Fruit fly (Drosophila melanogaster): ENCODE results near the gene CG7778.

CG7778 gene

DNA sequence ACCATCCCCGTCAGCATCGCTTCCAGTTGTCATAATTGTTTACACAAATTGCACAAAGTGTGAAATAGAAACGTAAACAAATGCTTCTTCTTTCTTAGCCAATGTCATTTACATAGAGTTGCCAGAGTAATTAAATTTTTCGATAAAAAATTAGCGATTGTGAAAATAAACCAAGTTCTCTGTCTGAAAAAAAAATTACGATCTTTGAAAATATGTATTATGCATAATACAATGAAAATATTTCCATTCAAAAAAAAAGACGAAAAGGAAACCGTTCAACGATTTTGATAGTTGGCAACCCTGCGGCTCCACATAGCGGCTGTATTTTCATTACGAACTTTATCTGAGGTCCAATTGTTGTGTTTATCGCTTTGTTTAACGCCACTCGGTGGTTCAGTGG lies 35.3 kb upstream of the CG7778 start, which contains the start of the genes CG7810 and CG7806 (continued):
- peak; percentile 88 to 89 for TF ChIP-seq Pdp1 (GFP tag; optimal IDR thresholded peaks at IDR 0.05)
- peak; percentile 72 for TF ChIP-seq Bdp1 (GFP tag; optimal IDR thresholded peaks at IDR 0.05)
- TF ChIP-seq CTCF (GFP tag; optimal IDR thresholded peaks at IDR 0.05): peak; percentile 49
- TF ChIP-seq Taf1 (GFP tag; IDR thresholded peaks at IDR 0.05): peak; percentile 72
- TF ChIP-seq Gsc (GFP tag; IDR thresholded peaks at IDR 0.05): no peak
- TF ChIP-seq Lpt (GFP tag; optimal IDR thresholded peaks at IDR 0.05): no peak
- peak; percentile 89 for TF ChIP-seq CG16779 (GFP tag; IDR thresholded peaks at IDR 0.05)
- peak; percentile 81 for TF ChIP-seq kay (GFP tag; optimal IDR thresholded peaks at IDR 0.05)
- TF ChIP-seq Mad (GFP tag; optimal IDR thresholded peaks at IDR 0.05): peak; percentile 86
- peak; percentile 16 for TF ChIP-seq Neu2 (GFP tag; optimal IDR thresholded peaks at IDR 0.05; ENCODE audit: borderline replicate concordance)
- TF ChIP-seq B-H2 (GFP tag; optimal IDR thresholded peaks at IDR 0.05): peak; percentile 90
- peak; percentile 93 for TF ChIP-seq CG10366 (GFP tag; IDR thresholded peaks at IDR 0.05)
- TF ChIP-seq Oaz (GFP tag; IDR thresholded peaks at IDR 0.05): peak; percentile 71
- peak; percentile 69 for TF ChIP-seq Hand (GFP tag; optimal IDR thresholded peaks at IDR 0.05)
- TF ChIP-seq hkb (optimal IDR thresholded peaks at IDR 0.05): no peak
- TF ChIP-seq hkb (GFP tag; IDR thresholded peaks at IDR 0.05): peak; percentile 95
- TF ChIP-seq Nf-YC (tag; optimal IDR thresholded peaks at IDR 0.05): peak; percentile 78
- TF ChIP-seq CG2120 (GFP tag; optimal IDR thresholded peaks at IDR 0.05): peak; percentile 95
- TF ChIP-seq salm (tag; optimal IDR thresholded peaks at IDR 0.05): peak; percentile 89
- TF ChIP-seq al (GFP tag; IDR thresholded peaks at IDR 0.05): peak; percentile 83
- peak; percentile 87 for TF ChIP-seq Side (GFP tag; optimal IDR thresholded peaks at IDR 0.05)
- peak; percentile 47; the same call in 1 of the 3 replicates for TF ChIP-seq CG34224 (GFP tag; IDR thresholded peaks at IDR 0.05; ENCODE audit: partially characterized antibody)
- TF ChIP-seq Xbp1 (GFP tag; optimal IDR thresholded peaks at IDR 0.05): peak; percentile 90
- peak; percentile 88 for TF ChIP-seq chm (GFP tag; IDR thresholded peaks at IDR 0.05)
- TF ChIP-seq NFAT (GFP tag; IDR thresholded peaks at IDR 0.05): peak; percentile 70; the same call in 1 of the 2 replicates
- no peak for TF ChIP-seq CG42726 (GFP tag; IDR thresholded peaks at IDR 0.05; ENCODE audit: partially characterized antibody)
- no peak for TF ChIP-seq CG7963 (GFP tag; IDR thresholded peaks at IDR 0.05; ENCODE audit: partially characterized antibody)
- TF ChIP-seq pb (GFP tag; optimal IDR thresholded peaks at IDR 0.05): peak; percentile 70
- TF ChIP-seq ken (GFP tag; IDR thresholded peaks at IDR 0.05): peak; percentile 91
- TF ChIP-seq nau (GFP tag; optimal IDR thresholded peaks at IDR 0.05): no peak
- peak; percentile 49 for TF ChIP-seq BEAF-32 (GFP tag; optimal IDR thresholded peaks at IDR 0.05)
- peak; percentile 75; the same call in 1 of the 2 replicates for TF ChIP-seq CG5953 (GFP tag; IDR thresholded peaks at IDR 0.05)
- peak; percentile 51; the same call in 1 of the 3 replicates for TF ChIP-seq sr (GFP tag; IDR thresholded peaks at IDR 0.05)
- TF ChIP-seq CG9215 (GFP tag; IDR thresholded peaks at IDR 0.05): peak; percentile 69
- no peak for TF ChIP-seq nerfin-2 (GFP tag; IDR thresholded peaks at IDR 0.05; ENCODE audit: partially characterized antibody)
- peak; percentile 74 for TF ChIP-seq CG4854 (GFP tag; optimal IDR thresholded peaks at IDR 0.05)
- no peak for TF ChIP-seq Trl (optimal IDR thresholded peaks at IDR 0.05)
- peak; percentile 94 for TF ChIP-seq Trl (GFP tag; optimal IDR thresholded peaks at IDR 0.05)
- peak; percentile 88 for TF ChIP-seq sim (GFP tag; IDR thresholded peaks at IDR 0.05)
- peak; percentile 73 for TF ChIP-seq CG14667 (GFP tag; IDR thresholded peaks at IDR 0.05)
- peak; percentile 52 for TF ChIP-seq HLH4C (GFP tag; IDR thresholded peaks at IDR 0.05; ENCODE audit: partially characterized antibody)
- peak; percentile 84 for TF ChIP-seq sug (tag; optimal IDR thresholded peaks at IDR 0.05)
- TF ChIP-seq aop (GFP tag; IDR thresholded peaks at IDR 0.05): 0 out of 2 replicates have a peak, but pooled peaks have one; percentile 29
- TF ChIP-seq shn (GFP tag; optimal IDR thresholded peaks at IDR 0.05): peak; percentile 74
- TF ChIP-seq CG32772 (GFP tag; IDR thresholded peaks at IDR 0.05): peak; percentile 86
- peak; percentile 75 for TF ChIP-seq CG13287 (GFP tag; IDR thresholded peaks at IDR 0.05; ENCODE audit: partially characterized antibody)
- TF ChIP-seq gt (GFP tag; IDR thresholded peaks at IDR 0.05): peak; percentile 10; the same call in 1 of the 2 replicates
- TF ChIP-seq CG1647 (GFP tag; optimal IDR thresholded peaks at IDR 0.05): peak; percentile 75
- peak; percentile 74 for TF ChIP-seq cwo (GFP tag; optimal IDR thresholded peaks at IDR 0.05)
- peak; percentile 86 for TF ChIP-seq CG11398 (GFP tag; optimal IDR thresholded peaks at IDR 0.05)
- TF ChIP-seq CG3065 (GFP tag; optimal IDR thresholded peaks at IDR 0.05): peak; percentile 78
- TF ChIP-seq Dfd (GFP tag; optimal IDR thresholded peaks at IDR 0.05): no peak

All from whole organism, embryonic.